Worm (Caenorhabditis elegans) whole organism, L1 larva: ENCODE data around the gene inos-1.

Experiments
- C04F5.9 ChIP-seq: sonication (generic microtip); optimal IDR thresholded peaks from 2 replicates; lab custom pipeline; 2016; ENCODE audit warnings: missing genetic modification characterization, missing compliant biosample characterization
- C16A3.4 ChIP-seq: fragments of 150-350 bp; optimal IDR thresholded peaks from 2 replicates; lab custom pipeline; 2014; ENCODE audit warnings: missing biosample characterization, missing genetic modification characterization
- F16B12.6 ChIP-seq: fragments of 150-350 bp; optimal IDR thresholded peaks from 2 replicates; lab custom pipeline; 2014; ENCODE audit warnings: missing biosample characterization, missing genetic modification characterization
- Y116A8C.19 ChIP-seq: sonication (generic microtip); optimal IDR thresholded peaks from 2 replicates; lab custom pipeline; 2016; ENCODE audit warnings: missing compliant biosample characterization, missing genetic modification characterization, borderline replicate concordance
- aha-1 ChIP-seq: fragments of 150-350 bp; optimal IDR thresholded peaks from 2 replicates; lab custom pipeline; 2014; ENCODE audit warnings: missing biosample characterization, missing genetic modification characterization
- blmp-1 ChIP-seq: fragments of 150-350 bp; optimal IDR thresholded peaks from 2 replicates; lab custom pipeline; 2014; ENCODE audit warnings: missing biosample characterization, missing genetic modification characterization
- ceh-63 ChIP-seq: fragments of 200-800 bp; sonication (Bioruptor generic); optimal IDR thresholded peaks from 2 replicates; lab custom pipeline; 2018; ENCODE audit warnings: mild to moderate bottlenecking, missing genetic modification characterization, missing compliant biosample characterization
- ceh-82 ChIP-seq, 3 experiments: fragments of 150-350 bp in 1 of 3; sonication (generic microtip) in 2 of 3; optimal IDR thresholded peaks; 2 replicates each; lab custom pipeline; 2014 to 2017; ENCODE audit warnings: missing biosample characterization in 3 of 3, missing genetic modification characterization in 3 of 3
- dpl-1 ChIP-seq, 3 experiments: fragments of 150-350 bp in 2 of 3; sonication (generic microtip) in 1 of 3; optimal IDR thresholded peaks; 2 replicates each; lab custom pipeline; 2014 to 2017; ENCODE audit warnings: missing biosample characterization in 3 of 3, missing genetic modification characterization in 3 of 3, missing genetic modification reagents in 3 of 3
- dsc-1 ChIP-seq: sonication (generic microtip); optimal IDR thresholded peaks from 2 replicates; lab custom pipeline; 2016; ENCODE audit warnings: mild to moderate bottlenecking, missing genetic modification characterization, missing compliant biosample characterization
- elt-2 ChIP-seq: sonication (generic microtip); optimal IDR thresholded peaks from 2 replicates; lab custom pipeline; 2016; ENCODE audit warnings: missing genetic modification characterization, mild to moderate bottlenecking, inconsistent platforms, missing compliant biosample characterization, missing genetic modification reagents
- elt-3 ChIP-seq, 6 experiments: fragments of 150-350 bp in 1 of 6; sonication (generic microtip); optimal IDR thresholded peaks; 2 replicates each; lab custom pipeline; 2017 to 2018; ENCODE audit warnings: missing biosample characterization in 6 of 6, missing genetic modification characterization in 6 of 6, inconsistent platforms in 1 of 6
- fkh-4 ChIP-seq: sonication (generic microtip); optimal IDR thresholded peaks from 2 replicates; lab custom pipeline; 2016; ENCODE audit warnings: missing compliant biosample characterization, missing genetic modification characterization, borderline replicate concordance
- fkh-8 ChIP-seq: sonication (generic microtip); optimal IDR thresholded peaks from 2 replicates; lab custom pipeline; 2016; ENCODE audit warnings: mild to moderate bottlenecking, missing genetic modification characterization, missing compliant biosample characterization
- grh-1 ChIP-seq: fragments of 200-800 bp; sonication (Bioruptor generic); IDR thresholded peaks from 2 replicates; pipeline ENCODE4 v1.3.6; 2022; ENCODE audit warnings: missing genetic modification reagents, missing genetic modification characterization, missing compliant biosample characterization
- hlh-17 ChIP-seq: fragments of 200-800 bp; sonication (Bioruptor generic); optimal IDR thresholded peaks from 2 replicates; lab custom pipeline; 2018; ENCODE audit warnings: missing genetic modification characterization, mild to moderate bottlenecking, missing compliant biosample characterization, moderate library complexity, borderline replicate concordance
- isw-1 ChIP-seq: fragments of 200-800 bp; sonication (Bioruptor generic); IDR thresholded peaks from 2 replicates; pipeline ENCODE4 v1.3.6; 2022; ENCODE audit warnings: missing genetic modification characterization, missing compliant biosample characterization
- lin-13 ChIP-seq: fragments of 150-350 bp; optimal IDR thresholded peaks from 2 replicates; lab custom pipeline; 2014; ENCODE audit warnings: missing biosample characterization, missing genetic modification reagents, missing genetic modification characterization
- lin-14 ChIP-seq: fragments of 200-800 bp; sonication (Bioruptor generic); optimal IDR thresholded peaks from 2 replicates; lab custom pipeline; 2018; ENCODE audit warnings: mild to moderate bottlenecking, missing genetic modification characterization, moderate library complexity, missing compliant biosample characterization
- lin-15B ChIP-seq: fragments of 150-350 bp; sonication (generic microtip); optimal IDR thresholded peaks from 3 replicates; lab custom pipeline; 2014; ENCODE audit warnings: missing biosample characterization, missing genetic modification characterization
- lin-35 ChIP-seq, 2 experiments: fragments of 150-350 bp; optimal IDR thresholded peaks; 2 replicates each; lab custom pipeline; 2014; ENCODE audit warnings: missing biosample characterization in 2 of 2, missing genetic modification characterization in 2 of 2, missing genetic modification reagents in 2 of 2
- lsy-2 ChIP-seq, 2 experiments: fragments of 150-350 bp; optimal IDR thresholded peaks; 2 replicates each; lab custom pipeline; 2014; ENCODE audit warnings: missing biosample characterization in 2 of 2, missing genetic modification characterization in 2 of 2
- mab-9 ChIP-seq: fragments of 200-800 bp; sonication (Bioruptor generic); IDR thresholded peaks from 2 replicates; pipeline ENCODE4 v1.3.6; 2022; ENCODE audit warnings: missing genetic modification reagents, missing genetic modification characterization, missing compliant biosample characterization
- mep-1 ChIP-seq: fragments of 150-350 bp; optimal IDR thresholded peaks from 2 replicates; lab custom pipeline; 2014; ENCODE audit warnings: missing biosample characterization, missing genetic modification characterization
- nhr-11 ChIP-seq: fragments of 150-350 bp; optimal IDR thresholded peaks from 2 replicates; lab custom pipeline; 2014; ENCODE audit warnings: missing biosample characterization, missing genetic modification characterization
- nhr-12 ChIP-seq: sonication (generic microtip); optimal IDR thresholded peaks from 2 replicates; lab custom pipeline; 2017; ENCODE audit warnings: missing biosample characterization, missing genetic modification characterization
- nhr-19 ChIP-seq: fragments of 200-800 bp; sonication (Bioruptor generic); conservative IDR thresholded peaks from 2 replicates; pipeline ENCODE4 v1.3.6; 2022; ENCODE audit warnings: missing genetic modification characterization, missing compliant biosample characterization
- nhr-20 ChIP-seq: sonication (generic microtip); optimal IDR thresholded peaks from 2 replicates; lab custom pipeline; 2016; ENCODE audit warnings: mild to moderate bottlenecking, missing genetic modification characterization, missing compliant biosample characterization
- nhr-237 ChIP-seq: fragments of 150-350 bp; optimal IDR thresholded peaks from 2 replicates; lab custom pipeline; 2014; ENCODE audit warnings: missing biosample characterization, missing genetic modification characterization
- nhr-47 ChIP-seq: sonication (generic microtip); optimal IDR thresholded peaks from 2 replicates; lab custom pipeline; 2016; ENCODE audit warnings: mild to moderate bottlenecking, missing genetic modification characterization, moderate library complexity, missing compliant biosample characterization
- nhr-71 ChIP-seq: sonication (generic microtip); optimal IDR thresholded peaks from 2 replicates; lab custom pipeline; 2016; ENCODE audit warnings: mild to moderate bottlenecking, missing genetic modification characterization, moderate library complexity, missing compliant biosample characterization
- nhr-77 ChIP-seq: fragments of 150-350 bp; optimal IDR thresholded peaks from 2 replicates; lab custom pipeline; 2014; ENCODE audit warnings: missing biosample characterization, missing genetic modification characterization
- nhr-84 ChIP-seq: sonication (generic microtip); optimal IDR thresholded peaks from 2 replicates; lab custom pipeline; 2017; ENCODE audit warnings: missing biosample characterization, missing genetic modification characterization
- nhr-85 ChIP-seq: sonication (generic microtip); peaks from one replicate; lab custom pipeline; 2016; ENCODE audit warnings: missing genetic modification characterization, inconsistent platforms, missing compliant biosample characterization
- nhr-90 ChIP-seq: sonication (generic microtip); optimal IDR thresholded peaks from 2 replicates; lab custom pipeline; 2016; ENCODE audit warnings: mild to moderate bottlenecking, missing genetic modification characterization, missing compliant biosample characterization; ENCODE audit not compliant: poor library complexity
- skn-1 ChIP-seq: fragments of 150-350 bp; optimal IDR thresholded peaks from 2 replicates; lab custom pipeline; 2014; ENCODE audit warnings: missing biosample characterization, missing genetic modification characterization
- swsn-7 ChIP-seq: sonication (generic microtip); optimal IDR thresholded peaks from 2 replicates; lab custom pipeline; 2016; ENCODE audit warnings: missing genetic modification characterization, missing compliant biosample characterization
- tlp-1 ChIP-seq: fragments of 150-350 bp; optimal IDR thresholded peaks from 2 replicates; lab custom pipeline; 2014; ENCODE audit warnings: missing biosample characterization, missing genetic modification characterization
- unc-130 ChIP-seq: fragments of 150-350 bp; optimal IDR thresholded peaks from 2 replicates; lab custom pipeline; 2017; ENCODE audit warnings: missing biosample characterization, missing genetic modification characterization, inconsistent platforms
- unc-30 ChIP-seq: sonication (generic microtip); optimal IDR thresholded peaks from 2 replicates; lab custom pipeline; 2017; ENCODE audit warnings: missing biosample characterization, missing genetic modification characterization
- unc-86 ChIP-seq: sonication (generic microtip); optimal IDR thresholded peaks from 2 replicates; lab custom pipeline; 2016; ENCODE audit warnings: missing genetic modification characterization, missing compliant biosample characterization
- xbp-1 ChIP-seq: sonication (generic microtip); optimal IDR thresholded peaks from 2 replicates; lab custom pipeline; 2016; ENCODE audit warnings: missing genetic modification characterization, missing compliant biosample characterization
- ztf-4 ChIP-seq: fragments of 150-350 bp; optimal IDR thresholded peaks from 2 replicates; lab custom pipeline; 2014; ENCODE audit warnings: missing biosample characterization, missing genetic modification characterization

The inos-1 gene

DNA sequence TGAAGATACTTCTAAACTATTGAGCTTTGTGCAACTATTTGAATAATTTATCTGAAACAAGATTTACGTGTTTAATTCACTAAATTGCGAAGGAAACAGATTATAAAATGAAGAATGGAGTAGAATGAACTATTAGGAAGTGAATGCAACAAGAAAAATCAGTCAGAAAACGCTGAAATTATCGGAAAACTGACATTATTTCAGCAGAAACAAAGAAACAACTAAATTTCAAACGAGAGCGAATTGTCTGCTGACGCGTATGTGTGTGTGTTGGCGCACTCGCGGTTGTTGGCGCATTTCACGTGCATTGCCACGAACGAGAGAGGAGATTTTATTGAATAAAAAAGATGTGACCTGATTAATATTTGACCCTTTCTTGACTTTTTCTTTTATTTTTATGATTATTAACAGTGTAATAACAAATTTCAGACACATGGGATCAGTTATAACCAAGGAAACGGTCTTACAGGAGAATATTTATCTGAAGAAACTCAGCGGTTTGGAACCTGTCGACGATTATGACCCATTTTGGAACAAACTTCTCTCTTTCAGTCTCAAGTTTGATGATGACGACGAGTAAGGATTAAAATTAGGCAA is 24.1 kb downstream of the inos-1 start, which contains the start of the genes trr-1 and C47D12.2 (continued):
- TF ChIP-seq unc-30 (tag; lab: Kevin White, UChicago) (no peak), aha-1 (tag; lab: Kevin White, UChicago) (no peak), grh-1 (GFP tag; lab: Robert Waterston, UW) (peak; percentile 59; the same call in 1 of the 2 replicates), lin-13 (GFP tag; lab: Kevin White, UChicago) (peak; percentile 39)

DNA sequence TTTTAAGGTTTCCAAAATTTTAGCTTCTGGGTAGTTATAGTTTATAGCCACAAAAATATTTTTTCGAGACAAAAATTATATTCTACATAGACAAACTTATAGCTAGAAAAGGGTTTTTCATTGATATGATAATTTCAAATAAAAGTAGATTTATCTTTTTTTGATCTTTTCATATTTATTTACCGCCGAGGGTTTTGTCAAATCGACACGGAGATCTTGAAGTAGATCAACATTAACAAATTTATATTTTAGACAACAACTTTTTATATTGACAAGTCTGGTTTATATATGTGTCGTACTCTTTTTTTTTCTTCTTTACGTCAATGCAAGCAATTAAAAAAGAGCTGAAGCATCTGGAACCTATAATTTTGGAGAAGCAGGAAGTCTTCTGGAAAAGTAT is 41.2 kb downstream of the inos-1 start:
- TF ChIP-seq dpl-1 (GFP tag; optimal IDR thresholded peaks at IDR 0.05; lab: Kevin White, UChicago), result no peak
- TF ChIP-seq fkh-4 (tag; lab: Kevin White, UChicago), result peak; percentile 38

ce11 chrII:11657079-11657478 is 43.0 kb downstream of the inos-1 start, which contains the start of gene nep-1:
Gene nep-1 (minus strand): TSS chrII:11657179.
- TF ChIP-seq unc-130, result peak; percentile 0
- peak; percentile 23 for TF ChIP-seq nhr-20 (tag; lab: Kevin White, UChicago)
- TF ChIP-seq elt-2 (tag; lab: Kevin White, UChicago), result no peak
- TF ChIP-seq elt-3 (tag; optimal IDR thresholded peaks at IDR 0.05; lab: Kevin White, UChicago), result peak in 4 of 6 experiments; percentile 17 to 40 (median 27)
- peak; percentile 57 for TF ChIP-seq nhr-85 (tag; lab: Kevin White, UChicago)
- TF ChIP-seq F16B12.6 (tag; lab: Kevin White, UChicago), result no peak
- peak; percentile 45 for TF ChIP-seq lin-14
- peak; percentile 39; the same call in 1 of the 2 replicates for TF ChIP-seq grh-1 (GFP tag; lab: Robert Waterston, UW)
- TF ChIP-seq ceh-63 (GFP tag; lab: Kevin White, UChicago), result no peak
- no peak for TF ChIP-seq ztf-4 (tag; lab: Kevin White, UChicago)

DNA sequence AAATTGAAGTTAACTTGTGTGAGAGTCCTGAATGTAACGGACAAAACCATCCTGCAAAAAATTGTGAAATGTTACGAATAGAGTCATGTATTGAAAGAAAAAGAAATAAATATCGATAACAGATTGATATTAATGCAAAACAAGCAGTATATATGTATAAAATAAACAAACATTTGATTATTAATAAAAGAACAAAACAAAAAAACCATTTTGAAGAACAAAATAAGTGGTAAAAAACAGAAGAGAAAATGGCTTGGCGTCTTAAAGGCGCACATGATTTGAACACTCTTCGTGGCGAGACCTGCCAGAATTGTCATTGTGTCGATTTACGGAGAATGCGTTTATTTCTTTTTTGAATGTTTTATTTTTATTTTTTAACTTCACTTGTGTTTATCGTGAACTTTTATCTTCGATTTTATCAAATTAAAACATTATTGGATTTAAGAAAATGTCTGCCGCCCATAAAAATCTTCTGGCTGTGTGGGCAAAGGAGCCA is 47.4 kb downstream of the inos-1 start, which contains the start of the genes rad-23 and rpn-12:
rad-23 (minus strand) TSS at position 51 of the 496 bp plus-strand sequence.
rpn-12 (plus strand) TSS at position 446 of the 496 bp plus-strand sequence.
- TF ChIP-seq nhr-19, result no peak; the same call in 1 of the 2 replicates
- peak; percentile 24 for TF ChIP-seq nhr-90 (tag; lab: Kevin White, UChicago)
- TF ChIP-seq lin-14, result peak; percentile 61
- TF ChIP-seq nhr-84 (tag; lab: Kevin White, UChicago), result no peak
- peak; percentile 21 for TF ChIP-seq unc-86 (tag; lab: Kevin White, UChicago)
- TF ChIP-seq fkh-8, result peak; percentile 11
- TF ChIP-seq nhr-12, result no peak
- TF ChIP-seq nhr-11 (tag; lab: Kevin White, UChicago), result no peak
- TF ChIP-seq tlp-1 (tag; lab: Kevin White, UChicago), result no peak
- peak; percentile 100 for TF ChIP-seq skn-1 (tag; lab: Kevin White, UChicago)
- peak; percentile 73 for TF ChIP-seq nhr-85 (tag; lab: Kevin White, UChicago)
- peak; percentile 51 for TF ChIP-seq xbp-1 (tag; lab: Kevin White, UChicago)
- TF ChIP-seq C16A3.4 (tag; lab: Kevin White, UChicago), result peak; percentile 70
- peak; percentile 60 for TF ChIP-seq lin-15B (tag; lab: Kevin White, UChicago)
- TF ChIP-seq dpl-1 (GFP tag; optimal IDR thresholded peaks at IDR 0.05; lab: Kevin White, UChicago), result peak; percentile 59 to 75 (median 65)
- TF ChIP-seq elt-3 (tag; optimal IDR thresholded peaks at IDR 0.05; lab: Kevin White, UChicago), result peak in 2 of 6 experiments; percentile 12 to 47
- TF ChIP-seq lin-35 (GFP tag; optimal IDR thresholded peaks at IDR 0.05; lab: Kevin White, UChicago), result peak; percentile 77 to 85
- peak; percentile 39 for TF ChIP-seq swsn-7 (tag; lab: Kevin White, UChicago)
- no peak for TF ChIP-seq nhr-237 (tag; lab: Kevin White, UChicago)
- TF ChIP-seq unc-130, result peak; percentile 60
- TF ChIP-seq nhr-20 (tag; lab: Kevin White, UChicago), result peak; percentile 36
- no peak for TF ChIP-seq hlh-17 (GFP tag; lab: Kevin White, UChicago)
- peak; percentile 37; the same call in 1 of the 2 replicates for TF ChIP-seq isw-1 (GFP tag; lab: Robert Waterston, UW)
- no peak for TF ChIP-seq C04F5.9
- peak; percentile 66 for TF ChIP-seq nhr-71 (tag; lab: Kevin White, UChicago)
- TF ChIP-seq F16B12.6 (tag; lab: Kevin White, UChicago), result peak; percentile 30
- TF ChIP-seq mab-9 (GFP tag; lab: Robert Waterston, UW), result no peak
- TF ChIP-seq mep-1 (tag; lab: Kevin White, UChicago), result peak; percentile 87
- peak; percentile 19 for TF ChIP-seq dsc-1
- TF ChIP-seq Y116A8C.19, result no peak
- TF ChIP-seq ceh-82 (tag; optimal IDR thresholded peaks at IDR 0.05; lab: Kevin White, UChicago), result peak in 2 of 3 experiments; percentile 31 to 53
- TF ChIP-seq nhr-77 (tag; lab: Kevin White, UChicago), result peak; percentile 59
- TF ChIP-seq nhr-47, result peak; percentile 48
- peak; percentile 75 for TF ChIP-seq blmp-1 (tag; lab: Kevin White, UChicago)
- peak; percentile 76 to 91 for TF ChIP-seq lsy-2 (tag; optimal IDR thresholded peaks at IDR 0.05; lab: Kevin White, UChicago)
